Worm (Caenorhabditis elegans) whole organism, L4/young adult: ENCODE results near the gene scyl-1.

Experiments used
- W03F9.2 ChIP-seq: fragments of 150-350 bp; optimal IDR thresholded peaks from 2 replicates; lab custom pipeline; 2014; ENCODE audit warnings: missing biosample characterization, missing genetic modification characterization
- dao-5 ChIP-seq: sonication (generic microtip); optimal IDR thresholded peaks from 2 replicates; lab custom pipeline; 2016; ENCODE audit warnings: missing genotype, missing genetic modification characterization, moderate library complexity, missing compliant biosample characterization
- him-1 ChIP-seq: sonication (generic microtip); optimal IDR thresholded peaks from 2 replicates; lab custom pipeline; 2016; ENCODE audit warnings: missing genotype, missing genetic modification reagents, missing genetic modification characterization, missing compliant biosample characterization

- TF ChIP-seq W03F9.2 (tag; lab: Kevin White, UChicago) (no peak), him-1 (tag; lab: Kevin White, UChicago) (no peak), dao-5 (tag; lab: Kevin White, UChicago) (no peak)
Observed at ce11 chrV:13020014-13020413, 21.5 kb downstream of the scyl-1 start.
